Worm (Caenorhabditis elegans) whole organism, L1 larva: ENCODE results near the gene wdr-4.

Experiments used
- C04F5.9 ChIP-seq: sonication (generic microtip); optimal IDR thresholded peaks from 2 replicates; lab custom pipeline; 2016; ENCODE audit warnings: missing genetic modification characterization, missing compliant biosample characterization
- C34B4.2 ChIP-seq: sonication (generic microtip); optimal IDR thresholded peaks from 2 replicates; lab custom pipeline; 2017; ENCODE audit warnings: mild to moderate bottlenecking, missing genetic modification characterization, missing compliant biosample characterization
- F16B12.6 ChIP-seq: fragments of 150-350 bp; optimal IDR thresholded peaks from 2 replicates; lab custom pipeline; 2014; ENCODE audit warnings: missing biosample characterization, missing genetic modification characterization
- Y116A8C.19 ChIP-seq: sonication (generic microtip); optimal IDR thresholded peaks from 2 replicates; lab custom pipeline; 2016; ENCODE audit warnings: missing compliant biosample characterization, missing genetic modification characterization, borderline replicate concordance
- aha-1 ChIP-seq: fragments of 150-350 bp; optimal IDR thresholded peaks from 2 replicates; lab custom pipeline; 2014; ENCODE audit warnings: missing biosample characterization, missing genetic modification characterization
- blmp-1 ChIP-seq: fragments of 150-350 bp; optimal IDR thresholded peaks from 2 replicates; lab custom pipeline; 2014; ENCODE audit warnings: missing biosample characterization, missing genetic modification characterization
- ceh-8 ChIP-seq: fragments of 200-800 bp; sonication (Bioruptor generic); optimal IDR thresholded peaks from 2 replicates; lab custom pipeline; 2018; ENCODE audit warnings: mild to moderate bottlenecking, missing genetic modification characterization, moderate library complexity, missing compliant biosample characterization
- ceh-82 ChIP-seq, 3 experiments: fragments of 150-350 bp in 1 of 3; sonication (generic microtip) in 2 of 3; optimal IDR thresholded peaks; 2 replicates each; lab custom pipeline; 2014 to 2017; ENCODE audit warnings: missing biosample characterization in 3 of 3, missing genetic modification characterization in 3 of 3
- ceh-88 ChIP-seq: fragments of 200-800 bp; sonication (Bioruptor generic); IDR thresholded peaks from 2 replicates; pipeline ENCODE4 v1.3.6; 2022; ENCODE audit warnings: missing genetic modification characterization, missing compliant biosample characterization
- dpl-1 ChIP-seq, 3 experiments: fragments of 150-350 bp in 2 of 3; sonication (generic microtip) in 1 of 3; optimal IDR thresholded peaks; 2 replicates each; lab custom pipeline; 2014 to 2017; ENCODE audit warnings: missing biosample characterization in 3 of 3, missing genetic modification characterization in 3 of 3, missing genetic modification reagents in 3 of 3
- efl-1 ChIP-seq, 4 experiments: fragments of 150-350 bp; optimal IDR thresholded peaks in 3 of 4; peaks in 1 of 4; 1 replicate in 1 of 4; 2 replicates in 3 of 4; lab custom pipeline; 2014; ENCODE audit warnings: missing biosample characterization in 2 of 4, missing genetic modification characterization in 2 of 4, missing genetic modification reagents in 2 of 4
- efl-3 ChIP-seq: fragments of 200-800 bp; sonication (Bioruptor generic); optimal IDR thresholded peaks from 2 replicates; lab custom pipeline; 2018; ENCODE audit warnings: mild to moderate bottlenecking, missing genetic modification characterization, missing compliant biosample characterization
- egl-27 ChIP-seq, 2 experiments: fragments of 150-350 bp in 1 of 2; sonication (generic microtip); optimal IDR thresholded peaks; 3 replicates each; lab custom pipeline; 2017 to 2018; ENCODE audit warnings: missing biosample characterization in 2 of 2, missing genetic modification characterization in 2 of 2, missing genetic modification reagents in 2 of 2
- fkh-10 ChIP-seq: sonication (generic microtip); optimal IDR thresholded peaks from 2 replicates; lab custom pipeline; 2017; ENCODE audit warnings: missing biosample characterization, missing genetic modification reagents, missing genetic modification characterization
- fkh-8 ChIP-seq: sonication (generic microtip); optimal IDR thresholded peaks from 2 replicates; lab custom pipeline; 2016; ENCODE audit warnings: mild to moderate bottlenecking, missing genetic modification characterization, missing compliant biosample characterization
- fos-1 ChIP-seq: fragments of 150-350 bp; optimal IDR thresholded peaks from 2 replicates; lab custom pipeline; 2014; ENCODE audit warnings: missing biosample characterization, missing genetic modification characterization
- grh-1 ChIP-seq: fragments of 200-800 bp; sonication (Bioruptor generic); IDR thresholded peaks from 2 replicates; pipeline ENCODE4 v1.3.6; 2022; ENCODE audit warnings: missing genetic modification reagents, missing genetic modification characterization, missing compliant biosample characterization
- hlh-4 ChIP-seq: sonication (generic microtip); optimal IDR thresholded peaks from 2 replicates; lab custom pipeline; 2016; ENCODE audit warnings: mild to moderate bottlenecking, missing genetic modification characterization, missing compliant biosample characterization
- hpl-2 ChIP-seq: fragments of 150-350 bp; optimal IDR thresholded peaks from 2 replicates; lab custom pipeline; 2014; ENCODE audit warnings: missing biosample characterization, missing genetic modification reagents, missing genetic modification characterization
- irx-1 ChIP-seq: sonication (generic microtip); optimal IDR thresholded peaks from 2 replicates; lab custom pipeline; 2016; ENCODE audit warnings: missing genetic modification characterization, missing compliant biosample characterization
- isw-1 ChIP-seq: fragments of 200-800 bp; sonication (Bioruptor generic); IDR thresholded peaks from 2 replicates; pipeline ENCODE4 v1.3.6; 2022; ENCODE audit warnings: missing genetic modification characterization, missing compliant biosample characterization
- jun-1 ChIP-seq: fragments of 150-350 bp; optimal IDR thresholded peaks from 2 replicates; lab custom pipeline; 2014; ENCODE audit warnings: missing biosample characterization, missing genetic modification reagents, missing genetic modification characterization
- lin-15B ChIP-seq: fragments of 150-350 bp; sonication (generic microtip); optimal IDR thresholded peaks from 3 replicates; lab custom pipeline; 2014; ENCODE audit warnings: missing biosample characterization, missing genetic modification characterization
- lin-35 ChIP-seq, 2 experiments: fragments of 150-350 bp; optimal IDR thresholded peaks; 2 replicates each; lab custom pipeline; 2014; ENCODE audit warnings: missing biosample characterization in 2 of 2, missing genetic modification characterization in 2 of 2, missing genetic modification reagents in 2 of 2
- lin-39 ChIP-seq: fragments of 150-350 bp; optimal IDR thresholded peaks from 2 replicates; lab custom pipeline; 2014; ENCODE audit warnings: missing biosample characterization, missing genetic modification reagents, missing genetic modification characterization
- lir-3 ChIP-seq: sonication (generic microtip); optimal IDR thresholded peaks from 2 replicates; lab custom pipeline; 2016; ENCODE audit warnings: mild to moderate bottlenecking, missing genetic modification characterization, moderate library complexity, missing compliant biosample characterization; ENCODE audit not compliant: poor library complexity
- lsy-2 ChIP-seq, 2 experiments: fragments of 150-350 bp; optimal IDR thresholded peaks; 2 replicates each; lab custom pipeline; 2014; ENCODE audit warnings: missing biosample characterization in 2 of 2, missing genetic modification characterization in 2 of 2
- mdl-1 ChIP-seq, 2 experiments: fragments of 150-350 bp; optimal IDR thresholded peaks; 2 replicates each; lab custom pipeline; 2014 to 2017; ENCODE audit warnings: missing biosample characterization in 2 of 2, missing genetic modification characterization in 2 of 2, inconsistent platforms in 1 of 2
- mep-1 ChIP-seq: fragments of 150-350 bp; optimal IDR thresholded peaks from 2 replicates; lab custom pipeline; 2014; ENCODE audit warnings: missing biosample characterization, missing genetic modification characterization
- nhr-19 ChIP-seq: fragments of 200-800 bp; sonication (Bioruptor generic); conservative IDR thresholded peaks from 2 replicates; pipeline ENCODE4 v1.3.6; 2022; ENCODE audit warnings: missing genetic modification characterization, missing compliant biosample characterization
- nhr-237 ChIP-seq: fragments of 150-350 bp; optimal IDR thresholded peaks from 2 replicates; lab custom pipeline; 2014; ENCODE audit warnings: missing biosample characterization, missing genetic modification characterization
- nhr-28 ChIP-seq: fragments of 150-350 bp; optimal IDR thresholded peaks from 2 replicates; lab custom pipeline; 2014; ENCODE audit warnings: missing biosample characterization, missing genetic modification characterization
- nhr-47 ChIP-seq: sonication (generic microtip); optimal IDR thresholded peaks from 2 replicates; lab custom pipeline; 2016; ENCODE audit warnings: mild to moderate bottlenecking, missing genetic modification characterization, moderate library complexity, missing compliant biosample characterization
- nhr-71 ChIP-seq: sonication (generic microtip); optimal IDR thresholded peaks from 2 replicates; lab custom pipeline; 2016; ENCODE audit warnings: mild to moderate bottlenecking, missing genetic modification characterization, moderate library complexity, missing compliant biosample characterization
- nhr-76 ChIP-seq: sonication (generic microtip); optimal IDR thresholded peaks from 2 replicates; lab custom pipeline; 2017; ENCODE audit warnings: missing biosample characterization, missing genetic modification characterization
- nhr-84 ChIP-seq: sonication (generic microtip); optimal IDR thresholded peaks from 2 replicates; lab custom pipeline; 2017; ENCODE audit warnings: missing biosample characterization, missing genetic modification characterization
- nhr-90 ChIP-seq: sonication (generic microtip); optimal IDR thresholded peaks from 2 replicates; lab custom pipeline; 2016; ENCODE audit warnings: mild to moderate bottlenecking, missing genetic modification characterization, missing compliant biosample characterization; ENCODE audit not compliant: poor library complexity
- pax-3 ChIP-seq: fragments of 200-800 bp; sonication (Bioruptor generic); optimal IDR thresholded peaks from 2 replicates; lab custom pipeline; 2018; ENCODE audit warnings: mild to moderate bottlenecking, missing genetic modification characterization, moderate library complexity, missing compliant biosample characterization
- rnt-1 ChIP-seq: sonication (generic microtip); optimal IDR thresholded peaks from 2 replicates; lab custom pipeline; 2016; ENCODE audit warnings: mild to moderate bottlenecking, missing genetic modification characterization, moderate library complexity, missing compliant biosample characterization
- skn-1 ChIP-seq: fragments of 150-350 bp; optimal IDR thresholded peaks from 2 replicates; lab custom pipeline; 2014; ENCODE audit warnings: missing biosample characterization, missing genetic modification characterization
- snu-23 ChIP-seq: sonication (generic microtip); optimal IDR thresholded peaks from 2 replicates; lab custom pipeline; 2016; ENCODE audit warnings: missing genetic modification characterization, missing compliant biosample characterization
- sup-37 ChIP-seq: fragments of 200-800 bp; sonication (Bioruptor generic); optimal IDR thresholded peaks from 2 replicates; lab custom pipeline; 2018; ENCODE audit warnings: mild to moderate bottlenecking, missing genetic modification characterization, missing compliant biosample characterization
- swsn-7 ChIP-seq: sonication (generic microtip); optimal IDR thresholded peaks from 2 replicates; lab custom pipeline; 2016; ENCODE audit warnings: missing genetic modification characterization, missing compliant biosample characterization
- unc-86 ChIP-seq: sonication (generic microtip); optimal IDR thresholded peaks from 2 replicates; lab custom pipeline; 2016; ENCODE audit warnings: missing genetic modification characterization, missing compliant biosample characterization
- vab-15 ChIP-seq: sonication (generic microtip); optimal IDR thresholded peaks from 2 replicates; lab custom pipeline; 2017; ENCODE audit warnings: missing genotype, mild to moderate bottlenecking, missing genetic modification characterization, missing compliant biosample characterization
- zip-4 ChIP-seq: fragments of 200-800 bp; sonication (Bioruptor generic); optimal IDR thresholded peaks from 2 replicates; lab custom pipeline; 2018; ENCODE audit warnings: mild to moderate bottlenecking, missing genetic modification characterization, moderate library complexity, missing compliant biosample characterization

Gene wdr-4

DNA sequence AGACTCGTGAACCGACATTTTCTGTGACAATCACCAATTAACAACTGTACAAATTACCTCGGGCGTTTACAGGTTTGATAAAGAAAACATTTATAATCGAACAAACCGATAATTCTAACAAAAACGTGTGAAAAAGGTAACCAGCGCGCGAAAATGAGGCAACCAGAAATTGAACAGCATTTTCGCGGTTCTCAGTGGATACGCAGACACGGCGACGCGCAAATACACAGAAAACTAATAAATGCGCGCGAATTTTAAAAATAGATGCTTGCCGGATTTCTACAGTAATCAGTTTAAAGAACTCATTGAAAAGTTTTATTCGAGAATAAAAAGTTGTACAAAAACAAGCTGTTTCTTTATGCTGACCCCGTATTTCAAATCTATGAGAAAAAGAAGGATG, 15.6 kb upstream of the wdr-4 start, which contains the start of gene isw-1 (continued):
- TF ChIP-seq ceh-82 (tag; optimal IDR thresholded peaks at IDR 0.05; lab: Kevin White, UChicago): peak in 1 of 3 experiments; percentile 57
- no peak for TF ChIP-seq isw-1
- no peak for TF ChIP-seq zip-4 (GFP tag; lab: Kevin White, UChicago)
- TF ChIP-seq skn-1: peak; percentile 46
- TF ChIP-seq unc-86 (tag; lab: Kevin White, UChicago): peak; percentile 13
- peak in 1 of 2 experiments; percentile 82 for TF ChIP-seq lsy-2 (tag; optimal IDR thresholded peaks at IDR 0.05; lab: Kevin White, UChicago)
- TF ChIP-seq fos-1: no peak
- TF ChIP-seq nhr-28 (tag; lab: Kevin White, UChicago): no peak
- TF ChIP-seq ceh-8 (GFP tag; lab: Kevin White, UChicago): no peak
- TF ChIP-seq hpl-2 (GFP tag; lab: Kevin White, UChicago): no peak
- TF ChIP-seq snu-23: no peak
- no peak for TF ChIP-seq irx-1
- no peak for TF ChIP-seq efl-3 (GFP tag; lab: Kevin White, UChicago)
- no peak for TF ChIP-seq ceh-88 (GFP tag; lab: Robert Waterston, UW)
- peak; percentile 95 to 97 for TF ChIP-seq efl-1 (optimal IDR thresholded peaks at IDR 0.05; lab: Kevin White, UChicago)
- TF ChIP-seq efl-1 (GFP tag; optimal IDR thresholded peaks at IDR 0.05 in 1 of 2; lab: Kevin White, UChicago): peak; percentile 95 to 99
- TF ChIP-seq lin-35 (GFP tag; optimal IDR thresholded peaks at IDR 0.05; lab: Kevin White, UChicago): peak; percentile 95 to 98
- TF ChIP-seq swsn-7: peak; percentile 24
- peak; percentile 21 for TF ChIP-seq nhr-90 (tag; lab: Kevin White, UChicago)
- TF ChIP-seq nhr-76 (tag; lab: Kevin White, UChicago): no peak
- peak; percentile 84 for TF ChIP-seq F16B12.6
- no peak for TF ChIP-seq C34B4.2 (tag; lab: Kevin White, UChicago)
- TF ChIP-seq pax-3 (tag; lab: Kevin White, UChicago): no peak
- TF ChIP-seq grh-1 (GFP tag; lab: Robert Waterston, UW): no peak
- no peak for TF ChIP-seq lin-39
- peak; percentile 16 for TF ChIP-seq jun-1 (tag; lab: Kevin White, UChicago)
- no peak for TF ChIP-seq hlh-4 (tag; lab: Kevin White, UChicago)
- peak; percentile 47 for TF ChIP-seq lin-15B
- TF ChIP-seq aha-1: no peak
- no peak for TF ChIP-seq nhr-71
- TF ChIP-seq nhr-237 (tag; lab: Kevin White, UChicago): no peak

DNA sequence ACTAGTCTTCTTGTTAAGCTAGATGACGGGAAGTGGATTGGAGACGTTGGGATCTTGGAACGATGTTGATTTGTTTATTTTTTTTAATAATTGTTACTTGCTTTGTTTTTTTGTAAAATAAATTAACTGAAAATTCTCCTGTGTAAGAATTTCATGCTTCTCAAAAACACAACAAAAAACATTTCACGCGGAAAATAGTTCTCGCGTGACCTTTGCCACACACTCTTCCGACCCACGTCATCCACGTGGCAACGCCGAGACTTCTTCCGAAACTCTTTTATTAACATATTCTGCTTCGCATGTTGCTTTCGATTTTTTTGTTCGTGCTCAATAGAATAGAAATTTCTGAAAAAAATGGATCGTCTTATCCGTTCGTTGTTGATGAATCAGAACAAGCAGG, 14.0 kb upstream of the wdr-4 start, which contains the start of gene F37A4.5:
F37A4.5 (plus strand) TSS at position 301 of the 400 bp plus-strand sequence.
- TF ChIP-seq lin-15B (no peak), nhr-84 (tag; lab: Kevin White, UChicago) (no peak), nhr-19 (GFP tag; lab: Robert Waterston, UW) (no peak)

DNA sequence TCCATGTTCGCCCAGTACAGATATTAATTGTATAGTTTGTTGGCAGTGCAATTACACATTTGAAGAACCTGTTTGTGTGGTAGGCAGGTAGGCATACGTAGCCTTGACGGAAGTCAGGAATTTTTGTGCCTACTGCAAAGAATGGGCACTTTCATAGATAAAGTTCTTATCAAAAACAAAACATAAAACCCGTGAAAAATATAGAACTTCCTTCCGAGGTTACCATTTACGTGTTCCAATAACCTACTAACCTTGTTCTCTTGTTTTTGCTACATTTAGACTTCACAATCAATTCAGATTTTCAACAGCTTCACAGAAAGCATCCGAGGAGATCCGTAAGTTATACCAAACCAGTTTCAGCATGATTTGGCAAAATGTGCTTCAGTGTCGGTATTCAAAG, 12.3 kb upstream of the wdr-4 start, which contains the start of gene F37A4.4:
F37A4.4 (plus strand) TSS at position 301 of the 400 bp plus-strand sequence.
- no peak for TF ChIP-seq vab-15 (tag; lab: Kevin White, UChicago)
- no peak for TF ChIP-seq Y116A8C.19 (tag; lab: Kevin White, UChicago)
- no peak for TF ChIP-seq mdl-1 (tag; optimal IDR thresholded peaks at IDR 0.05; lab: Kevin White, UChicago)
- no peak for TF ChIP-seq ceh-88 (GFP tag; lab: Robert Waterston, UW)
- TF ChIP-seq lin-15B: no peak
- TF ChIP-seq C04F5.9 (tag; lab: Kevin White, UChicago): no peak
- TF ChIP-seq dpl-1 (GFP tag; optimal IDR thresholded peaks at IDR 0.05; lab: Kevin White, UChicago): no peak
- no peak for TF ChIP-seq efl-3 (GFP tag; lab: Kevin White, UChicago)
- no peak for TF ChIP-seq pax-3 (tag; lab: Kevin White, UChicago)
- no peak for TF ChIP-seq egl-27 (tag; optimal IDR thresholded peaks at IDR 0.05; lab: Kevin White, UChicago)
- TF ChIP-seq rnt-1: no peak
- TF ChIP-seq nhr-237 (tag; lab: Kevin White, UChicago): no peak
- no peak for TF ChIP-seq sup-37 (GFP tag; lab: Kevin White, UChicago)
- no peak for TF ChIP-seq fkh-8 (tag; lab: Kevin White, UChicago)
- no peak for TF ChIP-seq blmp-1
- TF ChIP-seq mep-1 (tag; lab: Kevin White, UChicago): no peak
- TF ChIP-seq fkh-10 (GFP tag; lab: Kevin White, UChicago): no peak
- TF ChIP-seq lir-3 (tag; lab: Kevin White, UChicago): no peak
- TF ChIP-seq irx-1: no peak
- no peak for TF ChIP-seq nhr-47 (tag; lab: Kevin White, UChicago)
